Worm (Caenorhabditis elegans) whole organism, young adult: Measurements from ENCODE around the gene clc-23.

Experiments used
- C17E4.6 ChIP-seq: fragments of 200-800 bp; sonication (Bioruptor generic); IDR thresholded peaks from 2 replicates; pipeline ENCODE4 v1.3.6; 2022; ENCODE audit warnings: missing genetic modification reagents, missing genetic modification characterization, missing compliant biosample characterization
- F52B5.7 ChIP-seq: sonication (generic microtip); optimal IDR thresholded peaks from 2 replicates; lab custom pipeline; 2016; ENCODE audit warnings: mild to moderate bottlenecking, missing genetic modification characterization, missing compliant biosample characterization
- F57A8.1 ChIP-seq: fragments of 200-800 bp; sonication (Bioruptor generic); optimal IDR thresholded peaks from 2 replicates; lab custom pipeline; 2018; ENCODE audit warnings: mild to moderate bottlenecking, missing genetic modification characterization, moderate library complexity, missing compliant biosample characterization
- K11D2.4 ChIP-seq: fragments of 200-800 bp; sonication (Bioruptor generic); IDR thresholded peaks from 2 replicates; pipeline ENCODE4 v1.3.6; 2022; ENCODE audit warnings: missing genetic modification reagents, missing genetic modification characterization, missing compliant biosample characterization
- T07F8.4 ChIP-seq: sonication (generic microtip); optimal IDR thresholded peaks from 2 replicates; lab custom pipeline; 2016; ENCODE audit warnings: mild to moderate bottlenecking, missing genetic modification characterization, moderate library complexity, missing compliant biosample characterization
- Y53G8AR.9 ChIP-seq: fragments of 200-800 bp; sonication (Bioruptor generic); conservative IDR thresholded peaks from 2 replicates; pipeline ENCODE4 v1.3.6; 2022; ENCODE audit warnings: missing genetic modification reagents, missing genetic modification characterization, missing compliant biosample characterization
- Y56A3A.18 ChIP-seq: fragments of 200-800 bp; sonication (Bioruptor generic); IDR thresholded peaks from 2 replicates; pipeline ENCODE4 v1.3.6; 2022; ENCODE audit warnings: missing genetic modification reagents, missing genetic modification characterization, missing compliant biosample characterization
- athp-1 ChIP-seq: sonication (generic microtip); optimal IDR thresholded peaks from 2 replicates; lab custom pipeline; 2017; ENCODE audit warnings: mild to moderate bottlenecking, missing genetic modification characterization, missing compliant biosample characterization
- cebp-1 ChIP-seq, 2 experiments: fragments of 200-800 bp in 1 of 2; sonication (Bioruptor generic) in 1 of 2; sonication (generic microtip) in 1 of 2; IDR thresholded peaks in 1 of 2; optimal IDR thresholded peaks in 1 of 2; 2 replicates each; pipeline versions ENCODE4 v1.3.6 to Lab custom; 2017 to 2022; ENCODE audit warnings: missing compliant biosample characterization in 2 of 2, missing genetic modification characterization in 2 of 2, mild to moderate bottlenecking in 1 of 2, missing genetic modification reagents in 1 of 2, moderate library complexity in 1 of 2
- dox-1 ChIP-seq: fragments of 200-800 bp; sonication (Bioruptor generic); IDR thresholded peaks from 2 replicates; pipeline ENCODE4 v1.3.6; 2022; ENCODE audit warnings: missing genetic modification reagents, missing genetic modification characterization, missing compliant biosample characterization
- egl-18 ChIP-seq: fragments of 200-800 bp; sonication (Bioruptor generic); IDR thresholded peaks from 2 replicates; pipeline ENCODE4 v1.3.6; 2022; ENCODE audit warnings: missing genetic modification reagents, missing genetic modification characterization, missing compliant biosample characterization
- egrh-3 ChIP-seq: fragments of 200-800 bp; sonication (Bioruptor generic); IDR thresholded peaks from 2 replicates; pipeline ENCODE4 v1.3.6; 2022; ENCODE audit warnings: missing genetic modification reagents, missing genetic modification characterization, missing compliant biosample characterization
- ets-4 ChIP-seq: fragments of 200-800 bp; sonication (Bioruptor generic); optimal IDR thresholded peaks from 2 replicates; lab custom pipeline; 2018; ENCODE audit warnings: mild to moderate bottlenecking, missing genetic modification characterization, missing compliant biosample characterization
- hlh-12 ChIP-seq: sonication (generic microtip); optimal IDR thresholded peaks from 2 replicates; lab custom pipeline; 2016; ENCODE audit warnings: missing genetic modification characterization, missing compliant biosample characterization
- hlh-26 ChIP-seq: fragments of 200-800 bp; sonication (Bioruptor generic); conservative IDR thresholded peaks from 2 replicates; pipeline ENCODE4 v1.3.6; 2022; ENCODE audit warnings: missing genetic modification reagents, missing genetic modification characterization, missing compliant biosample characterization
- hsf-1 ChIP-seq: fragments of 200-800 bp; sonication (Bioruptor generic); IDR thresholded peaks from 2 replicates; pipeline ENCODE4 v1.3.6; 2022; ENCODE audit warnings: missing genetic modification reagents, missing genetic modification characterization, missing compliant biosample characterization
- lag-1 ChIP-seq: fragments of 200-800 bp; sonication (Bioruptor generic); IDR thresholded peaks from 2 replicates; pipeline ENCODE4 v1.3.6; 2022; ENCODE audit warnings: missing genetic modification reagents, missing genetic modification characterization, missing compliant biosample characterization
- lin-26 ChIP-seq: fragments of 200-800 bp; sonication (Bioruptor generic); IDR thresholded peaks from 2 replicates; pipeline ENCODE4 v1.3.6; 2022; ENCODE audit warnings: missing genetic modification reagents, missing genetic modification characterization, missing compliant biosample characterization
- lin-40 ChIP-seq: sonication (generic microtip); optimal IDR thresholded peaks from 2 replicates; lab custom pipeline; 2016; ENCODE audit warnings: missing genetic modification characterization, mild to moderate bottlenecking, missing compliant biosample characterization, missing genotype, missing genetic modification reagents
- lsl-1 ChIP-seq: fragments of 200-800 bp; sonication (Bioruptor generic); optimal IDR thresholded peaks from 2 replicates; lab custom pipeline; 2018; ENCODE audit warnings: mild to moderate bottlenecking, missing genetic modification characterization, moderate library complexity, missing compliant biosample characterization
- madf-10 ChIP-seq: sonication (generic microtip); optimal IDR thresholded peaks from 2 replicates; lab custom pipeline; 2016; ENCODE audit warnings: mild to moderate bottlenecking, missing genetic modification characterization, missing compliant biosample characterization
- madf-6 ChIP-seq: fragments of 200-800 bp; sonication (Bioruptor generic); IDR thresholded peaks from 2 replicates; pipeline ENCODE4 v1.3.6; 2022; ENCODE audit warnings: missing genetic modification reagents, missing genetic modification characterization, missing compliant biosample characterization
- mxl-1 ChIP-seq: sonication (generic microtip); optimal IDR thresholded peaks from 2 replicates; lab custom pipeline; 2016; ENCODE audit warnings: missing genetic modification characterization, missing compliant biosample characterization
- nhr-179 ChIP-seq: sonication (generic microtip); optimal IDR thresholded peaks from 2 replicates; lab custom pipeline; 2016; ENCODE audit warnings: mild to moderate bottlenecking, missing genetic modification characterization, missing compliant biosample characterization
- nhr-27 ChIP-seq: fragments of 200-800 bp; sonication (Bioruptor generic); optimal IDR thresholded peaks from 2 replicates; lab custom pipeline; 2018; ENCODE audit warnings: mild to moderate bottlenecking, missing genetic modification characterization, moderate library complexity, missing compliant biosample characterization
- nhr-80 ChIP-seq: sonication (generic microtip); optimal IDR thresholded peaks from 2 replicates; lab custom pipeline; 2016; ENCODE audit warnings: missing genetic modification characterization, missing compliant biosample characterization
- snpc-1.3 ChIP-seq: sonication (generic microtip); optimal IDR thresholded peaks from 2 replicates; lab custom pipeline; 2017; ENCODE audit warnings: missing genetic modification characterization, mild to moderate bottlenecking, missing compliant biosample characterization, antibody characterized with exemption, moderate library complexity, missing genotype, missing genetic modification reagents; ENCODE audit not compliant: insufficient read depth
- snpc-3.4 ChIP-seq: sonication (generic microtip); optimal IDR thresholded peaks from 2 replicates; lab custom pipeline; 2017; ENCODE audit warnings: missing genetic modification characterization, mild to moderate bottlenecking, missing compliant biosample characterization, antibody characterized with exemption, moderate library complexity, missing genotype, missing genetic modification reagents
- somi-1 ChIP-seq: fragments of 200-800 bp; sonication (Bioruptor generic); optimal IDR thresholded peaks from 2 replicates; lab custom pipeline; 2018; ENCODE audit warnings: mild to moderate bottlenecking, missing genetic modification characterization, missing compliant biosample characterization
- tbp1 ChIP-seq: fragments of 200-800 bp; sonication (Bioruptor generic); optimal IDR thresholded peaks from 2 replicates; lab custom pipeline; 2018; ENCODE audit warnings: mild to moderate bottlenecking, missing genetic modification characterization, missing compliant biosample characterization
- tlf-1 ChIP-seq: fragments of 200-800 bp; sonication (Bioruptor generic); optimal IDR thresholded peaks from 2 replicates; lab custom pipeline; 2018; ENCODE audit warnings: mild to moderate bottlenecking, missing genetic modification characterization, missing compliant biosample characterization
- xnd-1 ChIP-seq: sonication (generic microtip); optimal IDR thresholded peaks from 2 replicates; lab custom pipeline; 2016; ENCODE audit warnings: missing genotype, missing genetic modification reagents, missing genetic modification characterization, missing compliant biosample characterization
- ztf-28 ChIP-seq: fragments of 200-800 bp; sonication (Bioruptor generic); IDR thresholded peaks from 2 replicates; pipeline ENCODE4 v1.3.6; 2022; ENCODE audit warnings: missing genetic modification reagents, missing genetic modification characterization, missing compliant biosample characterization

The clc-23 gene

ce11 chrIII:1026261-1026660 lies 5.5 kb downstream of the clc-23 start, which contains the start of gene clc-25:
Gene clc-25 (minus strand): TSS chrIII:1026361.
- TF ChIP-seq lag-1 (GFP tag; lab: Robert Waterston, UW), result no peak
- TF ChIP-seq cebp-1 (GFP tag; IDR thresholded peaks at IDR 0.05; lab: Robert Waterston, UW), result no peak; the same call in 1 of the 2 replicates
- peak; percentile 33 for TF ChIP-seq cebp-1 (tag; optimal IDR thresholded peaks at IDR 0.05; lab: Kevin White, UChicago)
- TF ChIP-seq snpc-3.4 (tag; lab: Kevin White, UChicago), result no peak
- no peak for TF ChIP-seq C17E4.6 (GFP tag; lab: Robert Waterston, UW)
- TF ChIP-seq nhr-80 (tag; lab: Kevin White, UChicago), result peak; percentile 19
- no peak for TF ChIP-seq nhr-179 (tag; lab: Kevin White, UChicago)
- TF ChIP-seq egl-18 (GFP tag; lab: Robert Waterston, UW), result no peak

- TF ChIP-seq nhr-80 (tag; lab: Kevin White, UChicago), result peak; percentile 67
- TF ChIP-seq dox-1 (GFP tag; lab: Robert Waterston, UW), result 0 out of 2 replicates have a peak, but pooled peaks have one; percentile 47
- no peak for TF ChIP-seq egrh-3 (GFP tag; lab: Robert Waterston, UW)
- no peak for TF ChIP-seq lin-40 (tag; lab: Kevin White, UChicago)
These were observed 7.5 kb downstream of the clc-23 start for ce11 chrIII:1028233-1028632.

DNA sequence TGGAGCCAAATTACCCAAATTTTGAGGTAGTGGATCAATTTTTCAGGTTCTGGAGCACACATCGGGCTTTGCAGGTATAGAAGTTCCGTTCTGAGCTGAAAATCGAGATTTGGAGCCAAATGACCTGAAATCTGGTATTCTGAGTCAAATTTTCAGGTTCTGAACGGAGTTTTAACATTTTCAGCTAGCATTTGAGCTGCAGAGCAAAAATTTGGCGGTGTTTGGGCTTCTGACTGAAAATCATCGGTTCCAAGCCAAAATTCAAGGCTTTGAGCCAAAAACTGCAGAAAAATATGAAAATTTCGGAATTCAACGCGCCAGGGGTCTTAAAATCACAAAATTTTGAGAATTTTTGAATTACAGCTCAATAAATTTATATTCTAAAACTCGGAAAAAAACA lies 10.2 kb downstream of the clc-23 start, which contains the start of the genes clc-26 and E_BE45912.2:
Gene clc-26 (minus strand): TSS at position 101 of the 400 bp plus-strand sequence.
Gene E_BE45912.2 (minus strand): TSS at position 139 of the 400 bp plus-strand sequence.
- TF ChIP-seq mxl-1 (tag; lab: Kevin White, UChicago) (no peak), madf-10 (tag; lab: Kevin White, UChicago) (no peak), K11D2.4 (no peak), F52B5.7 (tag; lab: Kevin White, UChicago) (no peak), tbp1 (GFP tag; lab: Kevin White, UChicago) (no peak), nhr-179 (tag; lab: Kevin White, UChicago) (no peak), hlh-26 (GFP tag; lab: Robert Waterston, UW) (no peak), hlh-12 (tag; lab: Kevin White, UChicago) (no peak), tlf-1 (no peak), F57A8.1 (GFP tag; lab: Kevin White, UChicago) (no peak), dox-1 (GFP tag; lab: Robert Waterston, UW) (no peak), snpc-1.3 (tag; lab: Kevin White, UChicago) (no peak), hsf-1 (GFP tag; lab: Robert Waterston, UW) (no peak), nhr-27 (tag; lab: Kevin White, UChicago) (no peak), T07F8.4 (tag; lab: Kevin White, UChicago) (no peak), athp-1 (no peak), lsl-1 (GFP tag; lab: Kevin White, UChicago) (no peak), ets-4 (GFP tag; lab: Kevin White, UChicago) (no peak)

DNA sequence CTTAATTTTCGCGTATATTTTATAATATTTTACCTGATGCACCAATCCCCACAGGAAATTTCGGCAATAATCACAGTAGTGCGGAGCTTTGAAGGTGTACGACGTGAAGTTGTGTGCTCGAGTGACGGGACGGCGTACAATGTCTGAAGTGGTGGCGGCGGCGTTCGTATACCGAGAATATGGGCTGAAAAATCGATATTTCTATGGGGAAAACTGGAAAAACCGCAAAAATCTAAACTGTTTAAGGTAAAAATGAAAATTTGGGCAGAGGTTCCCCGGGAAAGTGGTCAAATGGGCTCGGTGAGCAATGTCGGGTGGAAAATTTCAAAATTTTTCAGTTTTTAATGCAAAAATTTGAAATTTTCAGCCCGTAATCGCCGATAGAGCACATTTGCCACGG lies 14.1 kb downstream of the clc-23 start:
- TF ChIP-seq xnd-1 (tag; lab: Kevin White, UChicago) (no peak), lin-26 (0 out of 2 replicates have a peak, but pooled peaks have one; percentile 30), Y53G8AR.9 (0 out of 2 replicates have a peak, but pooled peaks have one; percentile 45), ztf-28 (GFP tag; lab: Robert Waterston, UW) (peak; percentile 54; the same call in 1 of the 2 replicates), madf-6 (GFP tag; lab: Robert Waterston, UW) (peak; percentile 45; the same call in 1 of the 2 replicates), Y56A3A.18 (GFP tag; lab: Robert Waterston, UW) (0 out of 2 replicates have a peak, but pooled peaks have one; percentile 27), somi-1 (GFP tag; lab: Kevin White, UChicago) (no peak)
